Worm (Caenorhabditis elegans): ENCODE data around the gene C29E4.11.
A peak's percentile ranks its signal among the peaks of the same experiment; 100 is the strongest.

Gene C29E4.11

DNA sequence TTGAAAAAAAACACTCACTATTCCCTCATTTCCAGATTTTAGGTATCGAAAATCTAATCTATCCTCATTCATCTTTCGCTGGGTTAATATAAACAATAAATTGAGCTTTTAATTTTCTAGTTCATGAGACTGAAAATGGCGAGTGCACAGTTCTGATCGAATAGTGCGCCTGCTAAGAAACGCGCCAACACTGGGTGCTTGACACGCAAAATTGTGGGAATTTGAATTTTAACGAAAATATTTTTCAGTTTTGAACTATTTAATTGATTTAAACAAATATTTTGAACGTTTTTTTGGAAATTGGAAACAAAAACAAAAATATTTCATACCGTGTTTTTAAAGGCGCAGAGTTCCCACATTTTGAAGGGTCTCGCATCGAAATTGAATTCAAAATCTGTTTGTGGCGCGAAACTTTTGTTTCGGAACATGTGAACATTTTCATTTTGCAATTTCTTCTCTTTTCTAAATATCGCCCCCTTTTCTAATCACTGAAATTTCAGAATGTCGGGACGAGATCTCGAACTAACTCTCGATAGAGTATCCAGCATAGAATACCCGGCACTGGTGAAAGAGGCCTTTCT lies 29.3 kb downstream of the C29E4.11 start, which contains the start of the genes C29E4.13 and npp-15 (continued):
- TF ChIP-seq F16B12.6 (tag; optimal IDR thresholded peaks at IDR 0.05): peak; percentile 44
- TF ChIP-seq lin-15B (tag; optimal IDR thresholded peaks at IDR 0.05): peak; percentile 18
- peak; percentile 63 for TF ChIP-seq snu-23 (GFP tag; optimal IDR thresholded peaks at IDR 0.05)
- no peak for TF ChIP-seq fkh-8 (tag; optimal IDR thresholded peaks at IDR 0.05)
- TF ChIP-seq alr-1 (tag; optimal IDR thresholded peaks at IDR 0.05; ENCODE audit: borderline replicate concordance): no peak
- peak; percentile 33 for TF ChIP-seq blmp-1 (tag; optimal IDR thresholded peaks at IDR 0.05)
- no peak for TF ChIP-seq C34B4.2 (tag; optimal IDR thresholded peaks at IDR 0.05)
- no peak for TF ChIP-seq unc-62 (GFP tag; optimal IDR thresholded peaks at IDR 0.05)
- peak in 1 of 2 experiments; percentile 17 for TF ChIP-seq mdl-1 (tag; optimal IDR thresholded peaks at IDR 0.05)
- TF ChIP-seq ceh-8 (GFP tag; optimal IDR thresholded peaks at IDR 0.05): no peak
- TF ChIP-seq nhr-76 (tag; optimal IDR thresholded peaks at IDR 0.05): no peak

DNA sequence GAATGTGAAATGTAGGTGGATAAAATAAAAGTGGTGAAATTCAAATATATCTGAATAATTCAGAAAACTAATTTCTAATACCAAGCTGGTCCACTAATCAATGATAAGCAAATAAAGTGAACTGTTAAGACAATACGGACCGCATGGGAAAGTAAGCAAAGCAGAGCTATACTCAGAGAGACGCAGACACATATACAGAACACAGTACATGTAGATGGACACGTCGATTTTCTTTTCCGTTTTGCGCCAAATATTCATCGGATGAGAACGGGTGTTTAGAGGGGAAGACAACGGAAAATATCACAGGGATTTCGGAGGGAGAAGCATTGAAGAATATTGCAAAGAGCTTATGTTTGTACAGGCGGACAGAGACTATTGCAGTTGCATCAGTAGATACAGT lies 31.9 kb downstream of the C29E4.11 start:
- TF ChIP-seq blmp-1 (tag; optimal IDR thresholded peaks at IDR 0.05) (peak; percentile 27), mef-2 (tag; optimal IDR thresholded peaks at IDR 0.05) (no peak)

DNA sequence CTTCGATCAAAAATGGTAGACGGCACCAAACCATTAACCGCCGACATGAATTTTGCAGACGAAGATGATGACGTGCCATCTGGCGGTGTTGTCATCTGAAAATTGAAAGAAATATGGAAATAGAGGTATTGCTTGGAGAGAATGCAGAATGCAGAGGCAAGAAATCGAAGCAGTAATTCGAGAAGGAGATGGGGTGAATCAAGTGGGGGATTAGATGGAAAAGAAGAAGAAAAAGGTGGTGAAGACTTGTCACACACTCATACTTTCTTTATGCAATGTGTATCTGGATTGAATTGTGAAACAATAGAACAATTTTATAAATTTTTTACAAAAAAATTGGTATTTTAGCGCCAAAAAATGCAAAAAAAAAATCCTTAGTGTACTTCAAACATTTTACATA lies 33.1 kb downstream of the C29E4.11 start, which contains the start of gene tag-250:
Gene tag-250 (minus strand): TSS at position 101 of the 400 bp plus-strand sequence.
- TF ChIP-seq isw-1 (GFP tag; IDR thresholded peaks at IDR 0.05) (no peak), nhr-85 (tag) (no peak), ceh-63 (GFP tag; optimal IDR thresholded peaks at IDR 0.05) (no peak), nhr-47 (tag; optimal IDR thresholded peaks at IDR 0.05) (no peak), fos-1 (tag; optimal IDR thresholded peaks at IDR 0.05) (no peak), hpl-2 (GFP tag; optimal IDR thresholded peaks at IDR 0.05) (no peak), ztf-4 (tag; optimal IDR thresholded peaks at IDR 0.05) (no peak), unc-30 (tag; optimal IDR thresholded peaks at IDR 0.05) (no peak), sox-4 (tag; optimal IDR thresholded peaks at IDR 0.05) (no peak), elt-3 (tag; optimal IDR thresholded peaks at IDR 0.05) (no peak), xbp-1 (tag; optimal IDR thresholded peaks at IDR 0.05) (no peak), lin-13 (GFP tag; optimal IDR thresholded peaks at IDR 0.05) (no peak), lin-15B (tag; optimal IDR thresholded peaks at IDR 0.05) (no peak), rnt-1 (tag; optimal IDR thresholded peaks at IDR 0.05) (no peak), lir-3 (tag; optimal IDR thresholded peaks at IDR 0.05; ENCODE audit: poor library complexity) (no peak), nhr-76 (tag; optimal IDR thresholded peaks at IDR 0.05) (no peak), ceh-88 (GFP tag; IDR thresholded peaks at IDR 0.05) (no peak), mab-9 (GFP tag; IDR thresholded peaks at IDR 0.05) (no peak), nhr-28 (tag; optimal IDR thresholded peaks at IDR 0.05) (no peak)

DNA sequence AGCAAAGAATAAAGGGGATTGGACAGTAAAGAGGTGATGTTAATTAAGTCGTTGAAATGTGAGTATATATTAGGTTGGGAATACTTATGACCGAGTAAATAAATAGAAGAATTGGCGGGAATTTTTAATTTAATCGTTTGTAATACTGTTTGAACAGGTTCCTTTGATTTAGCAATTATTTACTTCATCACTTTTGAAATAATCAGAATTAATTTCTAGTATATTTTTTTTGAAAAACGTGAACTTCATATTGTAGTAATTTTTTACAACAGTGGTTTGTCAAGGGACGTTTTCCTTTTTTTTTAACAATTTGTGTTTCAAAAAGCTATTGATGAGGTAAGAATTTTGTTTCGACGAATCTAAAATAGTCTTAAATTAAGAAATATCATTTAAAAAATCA lies 35.7 kb downstream of the C29E4.11 start, which contains the start of gene C29E4.17:
Gene C29E4.17 (plus strand): TSS at position 301 of the 400 bp plus-strand sequence.
- TF ChIP-seq C16A3.4 (tag; optimal IDR thresholded peaks at IDR 0.05) (no peak), mep-1 (tag; optimal IDR thresholded peaks at IDR 0.05) (no peak), nhr-47 (tag; optimal IDR thresholded peaks at IDR 0.05) (no peak), swsn-7 (tag; optimal IDR thresholded peaks at IDR 0.05) (no peak), hpl-2 (GFP tag; optimal IDR thresholded peaks at IDR 0.05) (no peak), efl-3 (GFP tag; optimal IDR thresholded peaks at IDR 0.05) (no peak), nhr-90 (tag; optimal IDR thresholded peaks at IDR 0.05; ENCODE audit: poor library complexity) (no peak), ztf-11 (tag; optimal IDR thresholded peaks at IDR 0.05) (no peak), unc-30 (tag; optimal IDR thresholded peaks at IDR 0.05) (no peak), irx-1 (tag; optimal IDR thresholded peaks at IDR 0.05) (no peak), fos-1 (tag; optimal IDR thresholded peaks at IDR 0.05) (no peak), nhr-28 (tag; optimal IDR thresholded peaks at IDR 0.05) (no peak), ets-5 (GFP tag; IDR thresholded peaks at IDR 0.05) (no peak), egl-27 (tag; optimal IDR thresholded peaks at IDR 0.05) (no peak), ama-1 (optimal IDR thresholded peaks at IDR 0.05) (no peak)
